Worm (Caenorhabditis elegans) whole organism, late embryonic: ENCODE measurements around the gene hrg-3.

Source experiments
- C08G9.2 ChIP-seq: sonication (generic microtip); optimal IDR thresholded peaks from 2 replicates; lab custom pipeline; 2016; ENCODE audit warnings: mild to moderate bottlenecking, missing genetic modification characterization, moderate library complexity, missing compliant biosample characterization
- F13H6.1 ChIP-seq: sonication (generic microtip); optimal IDR thresholded peaks from 2 replicates; lab custom pipeline; 2016; ENCODE audit warnings: missing genetic modification characterization, missing compliant biosample characterization
- K02D7.2 ChIP-seq: sonication (generic microtip); optimal IDR thresholded peaks from 2 replicates; lab custom pipeline; 2017; ENCODE audit warnings: mild to moderate bottlenecking, missing genetic modification characterization, missing compliant biosample characterization
- K09A11.1 ChIP-seq: sonication (generic microtip); optimal IDR thresholded peaks from 2 replicates; lab custom pipeline; 2017; ENCODE audit warnings: antibody characterized with exemption, mild to moderate bottlenecking, missing genetic modification characterization, missing compliant biosample characterization; ENCODE audit not compliant: insufficient read depth
- Y22D7AL.16 ChIP-seq: sonication (generic microtip); optimal IDR thresholded peaks from 2 replicates; lab custom pipeline; 2016; ENCODE audit warnings: missing genetic modification characterization, missing compliant biosample characterization
- ahr-1 ChIP-seq: sonication (generic microtip); optimal IDR thresholded peaks from 2 replicates; lab custom pipeline; 2016; ENCODE audit warnings: missing genetic modification characterization, missing compliant biosample characterization
- ama-1 ChIP-seq: fragments of 150-350 bp; optimal IDR thresholded peaks from 2 replicates; lab custom pipeline; 2014
- ceh-18 ChIP-seq: sonication (generic microtip); optimal IDR thresholded peaks from 2 replicates; lab custom pipeline; 2016; ENCODE audit warnings: missing genetic modification characterization, missing compliant biosample characterization
- ceh-19 ChIP-seq: fragments of 200-800 bp; sonication (Bioruptor generic); optimal IDR thresholded peaks from 2 replicates; lab custom pipeline; 2018; ENCODE audit warnings: mild to moderate bottlenecking, missing genetic modification characterization, missing compliant biosample characterization
- ceh-22 ChIP-seq: sonication (generic microtip); optimal IDR thresholded peaks from 2 replicates; lab custom pipeline; 2017; ENCODE audit warnings: missing biosample characterization, missing genetic modification characterization
- ceh-24 ChIP-seq: sonication (generic microtip); optimal IDR thresholded peaks from 2 replicates; lab custom pipeline; 2016; ENCODE audit warnings: mild to moderate bottlenecking, missing genetic modification characterization, missing compliant biosample characterization
- ceh-30 ChIP-seq: fragments of 150-350 bp; optimal IDR thresholded peaks from 2 replicates; lab custom pipeline; 2014; ENCODE audit warnings: missing biosample characterization, missing genetic modification characterization
- ceh-34 ChIP-seq: sonication (generic microtip); optimal IDR thresholded peaks from 2 replicates; lab custom pipeline; 2016; ENCODE audit warnings: mild to moderate bottlenecking, missing genetic modification characterization, missing compliant biosample characterization
- ceh-48 ChIP-seq: sonication (generic microtip); optimal IDR thresholded peaks from 2 replicates; lab custom pipeline; 2016; ENCODE audit warnings: missing genetic modification characterization, inconsistent platforms, missing compliant biosample characterization
- ceh-9 ChIP-seq: sonication (generic microtip); optimal IDR thresholded peaks from 2 replicates; lab custom pipeline; 2016; ENCODE audit warnings: mild to moderate bottlenecking, missing genetic modification characterization, inconsistent platforms, missing compliant biosample characterization
- ets-4 ChIP-seq: sonication (generic microtip); optimal IDR thresholded peaks from 2 replicates; lab custom pipeline; 2016; ENCODE audit warnings: missing genetic modification characterization, missing compliant biosample characterization
- fkh-6 ChIP-seq: sonication (generic microtip); optimal IDR thresholded peaks from 2 replicates; lab custom pipeline; 2016; ENCODE audit warnings: missing genetic modification characterization, missing compliant biosample characterization
- hlh-13 ChIP-seq: fragments of 200-800 bp; sonication (Bioruptor generic); optimal IDR thresholded peaks from 2 replicates; lab custom pipeline; 2018; ENCODE audit warnings: mild to moderate bottlenecking, missing genetic modification characterization, missing compliant biosample characterization
- hlh-15 ChIP-seq: sonication (generic microtip); optimal IDR thresholded peaks from 2 replicates; lab custom pipeline; 2016; ENCODE audit warnings: missing genetic modification characterization, missing compliant biosample characterization
- madf-2 ChIP-seq: sonication (generic microtip); optimal IDR thresholded peaks from 2 replicates; lab custom pipeline; 2017; ENCODE audit warnings: missing genetic modification characterization, missing compliant biosample characterization
- mec-3 ChIP-seq: sonication (generic microtip); optimal IDR thresholded peaks from 2 replicates; lab custom pipeline; 2016; ENCODE audit warnings: borderline replicate concordance, missing genetic modification characterization, missing compliant biosample characterization
- nhr-232 ChIP-seq: sonication (generic microtip); optimal IDR thresholded peaks from 2 replicates; lab custom pipeline; 2016; ENCODE audit warnings: missing genetic modification characterization, missing compliant biosample characterization
- odd-2 ChIP-seq: sonication (generic microtip); optimal IDR thresholded peaks from 2 replicates; lab custom pipeline; 2017; ENCODE audit warnings: antibody characterized with exemption, mild to moderate bottlenecking, missing genetic modification characterization, missing compliant biosample characterization
- pax-1 ChIP-seq: fragments of 150-350 bp; optimal IDR thresholded peaks from 2 replicates; lab custom pipeline; 2014; ENCODE audit warnings: missing biosample characterization, missing genetic modification characterization
- pqm-1 ChIP-seq: sonication (generic microtip); optimal IDR thresholded peaks from 2 replicates; lab custom pipeline; 2016; ENCODE audit warnings: missing genetic modification characterization, missing compliant biosample characterization
- pros-1 ChIP-seq: fragments of 150-350 bp; optimal IDR thresholded peaks from 2 replicates; lab custom pipeline; 2014; ENCODE audit warnings: missing biosample characterization, missing genetic modification reagents, missing genetic modification characterization
- ref-2 ChIP-seq: sonication (generic microtip); optimal IDR thresholded peaks from 2 replicates; lab custom pipeline; 2016; ENCODE audit warnings: missing genetic modification characterization, missing compliant biosample characterization
- rnt-1 ChIP-seq: sonication (generic microtip); optimal IDR thresholded peaks from 2 replicates; lab custom pipeline; 2016; ENCODE audit warnings: missing genetic modification characterization, missing compliant biosample characterization
- tbx-2 ChIP-seq: sonication (generic microtip); optimal IDR thresholded peaks from 2 replicates; lab custom pipeline; 2016; ENCODE audit warnings: missing genetic modification characterization, missing compliant biosample characterization
- ttx-3 ChIP-seq: sonication (generic microtip); optimal IDR thresholded peaks from 2 replicates; lab custom pipeline; 2016; ENCODE audit warnings: missing genetic modification reagents, missing genetic modification characterization, missing compliant biosample characterization
- unc-3 ChIP-seq, 2 experiments: fragments of 200-800 bp in 1 of 2; sonication (Bioruptor generic) in 1 of 2; sonication (generic microtip) in 1 of 2; conservative IDR thresholded peaks in 1 of 2; optimal IDR thresholded peaks in 1 of 2; 2 replicates each; pipeline versions ENCODE4 v1.3.6 to Lab custom; 2016 to 2022; ENCODE audit warnings: missing compliant biosample characterization in 2 of 2, missing genetic modification characterization in 2 of 2, missing genetic modification reagents in 1 of 2
- unc-55 ChIP-seq: sonication (generic microtip); optimal IDR thresholded peaks from 2 replicates; lab custom pipeline; 2017; ENCODE audit warnings: missing biosample characterization, missing genetic modification reagents, missing genetic modification characterization
- unc-86 ChIP-seq: sonication (generic microtip); optimal IDR thresholded peaks from 2 replicates; lab custom pipeline; 2016; ENCODE audit warnings: missing genetic modification characterization, missing compliant biosample characterization
- ztf-16 ChIP-seq: sonication (generic microtip); optimal IDR thresholded peaks from 2 replicates; lab custom pipeline; 2017; ENCODE audit warnings: missing genetic modification characterization, missing compliant biosample characterization

Gene hrg-3

ce11 chrV:9730743-9731706 lies 25.2 kb upstream of the hrg-3 start (continued):
- TF ChIP-seq pax-1 (tag; lab: Kevin White, UChicago) (no peak), pros-1 (tag; lab: Kevin White, UChicago) (peak; percentile 95), ahr-1 (tag; lab: Kevin White, UChicago) (peak; percentile 70), unc-55 (GFP tag; lab: Kevin White, UChicago) (peak; percentile 96), C08G9.2 (tag; lab: Kevin White, UChicago) (peak; percentile 74), ttx-3 (tag; lab: Kevin White, UChicago) (no peak), F13H6.1 (tag; lab: Kevin White, UChicago) (peak; percentile 94), rnt-1 (peak; percentile 94), ceh-22 (tag; lab: Kevin White, UChicago) (peak; percentile 75), ref-2 (tag; lab: Kevin White, UChicago) (peak; percentile 89), ceh-34 (tag; lab: Kevin White, UChicago) (peak; percentile 95), ceh-9 (tag; lab: Kevin White, UChicago) (no peak), K09A11.1 (tag; lab: Kevin White, UChicago) (peak; percentile 15), odd-2 (no peak), ets-4 (tag; lab: Kevin White, UChicago) (peak; percentile 83), hlh-13 (GFP tag; lab: Kevin White, UChicago) (no peak), Y22D7AL.16 (tag; lab: Kevin White, UChicago) (no peak), madf-2 (tag; lab: Kevin White, UChicago) (peak; percentile 73), ceh-18 (tag; lab: Kevin White, UChicago) (peak; percentile 96)

ce11 chrV:9731852-9732251 lies 24.4 kb upstream of the hrg-3 start:
- no peak for TF ChIP-seq tbx-2 (tag; lab: Kevin White, UChicago)
- TF ChIP-seq ama-1 (lab: Kevin White, UChicago): no peak
- no peak for TF ChIP-seq nhr-232
- no peak for TF ChIP-seq ceh-48 (tag; lab: Kevin White, UChicago)
- TF ChIP-seq ztf-16 (tag; lab: Kevin White, UChicago): no peak
- peak; percentile 10 for TF ChIP-seq unc-55 (GFP tag; lab: Kevin White, UChicago)
- no peak for TF ChIP-seq unc-86
- TF ChIP-seq pqm-1: no peak
- peak; percentile 27 for TF ChIP-seq ceh-19 (GFP tag; lab: Kevin White, UChicago)
- no peak for TF ChIP-seq mec-3 (tag; lab: Kevin White, UChicago)
- no peak for TF ChIP-seq unc-3 (GFP tag; conservative IDR thresholded peaks at IDR 0.05; lab: Robert Waterston, UW)
- TF ChIP-seq unc-3 (tag; optimal IDR thresholded peaks at IDR 0.05; lab: Kevin White, UChicago): no peak
- peak; percentile 24 for TF ChIP-seq ref-2 (tag; lab: Kevin White, UChicago)
- TF ChIP-seq K09A11.1 (tag; lab: Kevin White, UChicago): no peak
- TF ChIP-seq ceh-24 (tag; lab: Kevin White, UChicago): no peak
- no peak for TF ChIP-seq hlh-13 (GFP tag; lab: Kevin White, UChicago)

ce11 chrV:9733920-9734454 lies 22.3 kb upstream of the hrg-3 start, which contains the start of gene cal-7:
cal-7 (plus strand) TSS chrV:9734103.
- no peak for TF ChIP-seq fkh-6 (tag; lab: Kevin White, UChicago)
- TF ChIP-seq hlh-15 (tag; lab: Kevin White, UChicago): no peak
- no peak for TF ChIP-seq ceh-30 (tag; lab: Kevin White, UChicago)
- TF ChIP-seq ref-2 (tag; lab: Kevin White, UChicago): no peak
- TF ChIP-seq K02D7.2 (tag; lab: Kevin White, UChicago): no peak
